Worm (Caenorhabditis elegans) whole organism, L4 larva: ENCODE data around the gene F20C5.5.
A peak's percentile ranks its signal among the peaks of the same experiment; 100 is the strongest.

Source experiments
- F26F4.8 ChIP-seq: fragments of 200-800 bp; sonication (Bioruptor generic); conservative IDR thresholded peaks from 2 replicates; pipeline ENCODE4 v1.3.6; 2022; ENCODE audit warnings: missing genetic modification characterization, missing compliant biosample characterization
- T20F7.1 ChIP-seq: fragments of 200-800 bp; sonication (Bioruptor generic); optimal IDR thresholded peaks from 2 replicates; lab custom pipeline; 2018; ENCODE audit warnings: mild to moderate bottlenecking, missing genetic modification characterization, missing compliant biosample characterization
- T26A8.4 ChIP-seq: fragments of 200-800 bp; sonication (Bioruptor generic); IDR thresholded peaks from 2 replicates; pipeline ENCODE4 v1.3.6; 2022; ENCODE audit warnings: missing genetic modification characterization, missing compliant biosample characterization
- Y105C5A.15 ChIP-seq: fragments of 200-800 bp; sonication (Bioruptor generic); IDR thresholded peaks from 2 replicates; pipeline ENCODE4 v1.3.6; 2022; ENCODE audit warnings: missing genetic modification characterization, missing compliant biosample characterization
- Y5F2A.4 ChIP-seq: fragments of 200-800 bp; sonication (Bioruptor generic); optimal IDR thresholded peaks from 2 replicates; lab custom pipeline; 2018; ENCODE audit warnings: mild to moderate bottlenecking, missing genetic modification characterization, missing compliant biosample characterization
- ama-1 ChIP-seq: fragments of 150-350 bp; optimal IDR thresholded peaks from 2 replicates; lab custom pipeline; 2014; ENCODE audit warnings: inconsistent platforms, mixed read lengths
- ceh-32 ChIP-seq: sonication (generic microtip); optimal IDR thresholded peaks from 2 replicates; lab custom pipeline; 2016; ENCODE audit warnings: mild to moderate bottlenecking, missing genetic modification characterization, missing compliant biosample characterization; ENCODE audit not compliant: poor library complexity
- ctbp-1 ChIP-seq: fragments of 200-800 bp; sonication (Bioruptor generic); IDR thresholded peaks from 2 replicates; pipeline ENCODE4 v1.3.6; 2022; ENCODE audit warnings: missing genetic modification reagents, missing genetic modification characterization, missing compliant biosample characterization
- daf-16 ChIP-seq, 3 experiments: sonication (generic microtip); optimal IDR thresholded peaks; 2 replicates each; lab custom pipeline; 2016 to 2017; ENCODE audit warnings: missing genetic modification characterization in 3 of 3, missing genetic modification reagents in 3 of 3, mild to moderate bottlenecking in 2 of 3, missing compliant biosample characterization in 2 of 3, missing biosample characterization in 1 of 3, moderate library complexity in 1 of 3
- dpl-1 ChIP-seq: fragments of 150-350 bp; optimal IDR thresholded peaks from 2 replicates; lab custom pipeline; 2014; ENCODE audit warnings: missing biosample characterization, missing genetic modification reagents, missing genetic modification characterization
- egl-27 ChIP-seq: sonication (generic microtip); optimal IDR thresholded peaks from 3 replicates; lab custom pipeline; 2017; ENCODE audit warnings: missing biosample characterization, missing genetic modification reagents, missing genetic modification characterization
- fkh-10 ChIP-seq: fragments of 150-350 bp; optimal IDR thresholded peaks from 2 replicates; lab custom pipeline; 2014; ENCODE audit warnings: missing biosample characterization, missing genetic modification reagents, missing genetic modification characterization
- fos-1 ChIP-seq: fragments of 150-350 bp; optimal IDR thresholded peaks from 2 replicates; lab custom pipeline; 2014; ENCODE audit warnings: missing biosample characterization, missing genetic modification characterization
- hif-1 ChIP-seq, 2 experiments: sonication (generic microtip); optimal IDR thresholded peaks; 2 replicates each; lab custom pipeline; 2016 to 2017; ENCODE audit warnings: missing compliant biosample characterization in 2 of 2, missing genetic modification characterization in 2 of 2, missing genetic modification reagents in 2 of 2, missing genotype in 2 of 2, mild to moderate bottlenecking in 1 of 2
- hlh-30 ChIP-seq: sonication (generic microtip); optimal IDR thresholded peaks from 2 replicates; lab custom pipeline; 2017; ENCODE audit warnings: antibody characterized with exemption, mild to moderate bottlenecking, missing genetic modification characterization, missing compliant biosample characterization; ENCODE audit not compliant: insufficient read depth
- hmg-1.1 ChIP-seq: fragments of 200-800 bp; sonication (Bioruptor generic); IDR thresholded peaks from 2 replicates; pipeline ENCODE4 v1.3.6; 2022; ENCODE audit warnings: missing genetic modification reagents, missing genetic modification characterization, missing compliant biosample characterization
- lim-7 ChIP-seq: fragments of 200-800 bp; sonication (Bioruptor generic); IDR thresholded peaks from 2 replicates; pipeline ENCODE4 v1.3.6; 2022; ENCODE audit warnings: missing genetic modification characterization, missing compliant biosample characterization
- lin-1 ChIP-seq: fragments of 200-800 bp; sonication (Bioruptor generic); IDR thresholded peaks from 2 replicates; pipeline ENCODE4 v1.3.6; 2022; ENCODE audit warnings: missing genetic modification reagents, missing genetic modification characterization, missing compliant biosample characterization
- lin-15B ChIP-seq: fragments of 150-350 bp; sonication (generic microtip); optimal IDR thresholded peaks from 3 replicates; lab custom pipeline; 2014; ENCODE audit warnings: missing biosample characterization, missing genetic modification characterization
- lin-39 ChIP-seq: fragments of 150-350 bp; optimal IDR thresholded peaks from 2 replicates; lab custom pipeline; 2014; ENCODE audit warnings: missing biosample characterization, missing genetic modification reagents, missing genetic modification characterization
- mdt-29 ChIP-seq: fragments of 200-800 bp; sonication (Bioruptor generic); IDR thresholded peaks from 2 replicates; pipeline ENCODE4 v1.3.6; 2022; ENCODE audit warnings: missing genetic modification reagents, missing genetic modification characterization, missing compliant biosample characterization
- mes-2 ChIP-seq: sonication (generic microtip); optimal IDR thresholded peaks from 2 replicates; lab custom pipeline; 2016; ENCODE audit warnings: missing genotype, mild to moderate bottlenecking, missing genetic modification characterization, missing compliant biosample characterization; ENCODE audit not compliant: poor library complexity, severe bottlenecking
- mxl-2 ChIP-seq: fragments of 200-800 bp; sonication (Bioruptor generic); conservative IDR thresholded peaks from 2 replicates; pipeline ENCODE4 v1.3.6; 2022; ENCODE audit warnings: missing genetic modification reagents, missing genetic modification characterization, missing compliant biosample characterization
- nhr-11 ChIP-seq: fragments of 150-350 bp; optimal IDR thresholded peaks from 2 replicates; lab custom pipeline; 2014; ENCODE audit warnings: missing biosample characterization, missing genetic modification characterization
- nhr-28 ChIP-seq: fragments of 150-350 bp; optimal IDR thresholded peaks from 2 replicates; lab custom pipeline; 2014; ENCODE audit warnings: missing biosample characterization, missing genetic modification characterization
- nhr-41 ChIP-seq: fragments of 200-800 bp; sonication (Bioruptor generic); IDR thresholded peaks from 2 replicates; pipeline ENCODE4 v1.3.6; 2022; ENCODE audit warnings: missing genetic modification reagents, missing genetic modification characterization, missing compliant biosample characterization
- nhr-42 ChIP-seq: fragments of 200-800 bp; sonication (Bioruptor generic); IDR thresholded peaks from 2 replicates; pipeline ENCODE4 v1.3.6; 2022; ENCODE audit warnings: missing genetic modification characterization, missing compliant biosample characterization
- nhr-77 ChIP-seq: fragments of 150-350 bp; optimal IDR thresholded peaks from 2 replicates; lab custom pipeline; 2014; ENCODE audit warnings: missing biosample characterization, missing genetic modification characterization
- pha-4 ChIP-seq, 2 experiments: fragments of 150-350 bp in 1 of 2; fragments of 200-800 bp in 1 of 2; sonication (Bioruptor generic) in 1 of 2; IDR thresholded peaks in 1 of 2; optimal IDR thresholded peaks in 1 of 2; 2 replicates each; pipeline versions ENCODE4 v1.3.6 to Lab custom; 2014 to 2022; ENCODE audit warnings: missing genetic modification characterization in 2 of 2, missing genetic modification reagents in 2 of 2, missing biosample characterization in 1 of 2, missing compliant biosample characterization in 1 of 2
- saeg-2 ChIP-seq: fragments of 200-800 bp; sonication (Bioruptor generic); IDR thresholded peaks from 2 replicates; pipeline ENCODE4 v1.3.6; 2022; ENCODE audit warnings: missing genetic modification reagents, missing genetic modification characterization, missing compliant biosample characterization
- sdz-12 ChIP-seq: fragments of 200-800 bp; sonication (Bioruptor generic); optimal IDR thresholded peaks from 2 replicates; lab custom pipeline; 2018; ENCODE audit warnings: mild to moderate bottlenecking, missing genetic modification characterization, missing compliant biosample characterization
- set-16 ChIP-seq: fragments of 200-800 bp; sonication (Bioruptor generic); IDR thresholded peaks from 2 replicates; pipeline ENCODE4 v1.3.6; 2022; ENCODE audit warnings: missing genetic modification reagents, missing genetic modification characterization, missing compliant biosample characterization
- snpc-1.2 ChIP-seq: fragments of 200-800 bp; sonication (Bioruptor generic); IDR thresholded peaks from 2 replicates; pipeline ENCODE4 v1.3.6; 2022; ENCODE audit warnings: missing genetic modification reagents, missing genetic modification characterization, missing compliant biosample characterization
- snpc-4 ChIP-seq: fragments of 150-350 bp; optimal IDR thresholded peaks from 2 replicates; lab custom pipeline; 2014; ENCODE audit warnings: missing biosample characterization, missing genetic modification characterization
- spr-3 ChIP-seq: fragments of 200-800 bp; sonication (Bioruptor generic); optimal IDR thresholded peaks from 2 replicates; lab custom pipeline; 2018; ENCODE audit warnings: mild to moderate bottlenecking, missing genetic modification characterization, missing compliant biosample characterization
- tag-97 ChIP-seq: fragments of 200-800 bp; sonication (Bioruptor generic); IDR thresholded peaks from 2 replicates; pipeline ENCODE4 v1.3.6; 2022; ENCODE audit warnings: missing genetic modification characterization, missing compliant biosample characterization
- zag-1 ChIP-seq: fragments of 150-350 bp; optimal IDR thresholded peaks from 2 replicates; lab custom pipeline; 2014; ENCODE audit warnings: missing biosample characterization, missing genetic modification characterization
- ztf-7 ChIP-seq: fragments of 150-350 bp; optimal IDR thresholded peaks from 2 replicates; lab custom pipeline; 2014; ENCODE audit warnings: missing biosample characterization, missing genetic modification characterization

The F20C5.5 gene

ce11 chrIV:8725345-8725744, 44.1 kb downstream of the F20C5.5 start, which contains the start of gene pgm-3 (continued):
- TF ChIP-seq hif-1 (tag; optimal IDR thresholded peaks at IDR 0.05; lab: Kevin White, UChicago) (no peak), dpl-1 (GFP tag; lab: Kevin White, UChicago) (no peak), mdt-29 (GFP tag; lab: Robert Waterston, UW) (no peak), egl-27 (tag; lab: Kevin White, UChicago) (no peak), ceh-32 (tag; lab: Kevin White, UChicago) (no peak), nhr-41 (GFP tag; lab: Robert Waterston, UW) (no peak), T20F7.1 (peak; percentile 84), ama-1 (lab: Kevin White, UChicago) (no peak), ctbp-1 (no peak), nhr-42 (GFP tag; lab: Robert Waterston, UW) (no peak), zag-1 (tag; lab: Kevin White, UChicago) (no peak)

ce11 chrIV:8724907-8725306, 44.5 kb downstream of the F20C5.5 start:
- TF ChIP-seq daf-16 (GFP tag; optimal IDR thresholded peaks at IDR 0.05; lab: Kevin White, UChicago) (no peak), daf-16 (tag; optimal IDR thresholded peaks at IDR 0.05; lab: Kevin White, UChicago) (no peak), lim-7 (GFP tag; lab: Robert Waterston, UW) (no peak), lin-1 (GFP tag; lab: Robert Waterston, UW) (no peak), ztf-7 (tag; lab: Kevin White, UChicago) (no peak), sdz-12 (GFP tag; lab: Kevin White, UChicago) (no peak), T26A8.4 (GFP tag; lab: Robert Waterston, UW) (no peak), nhr-42 (GFP tag; lab: Robert Waterston, UW) (no peak), T20F7.1 (no peak), Y105C5A.15 (no peak), hlh-30 (no peak), mes-2 (tag; lab: Kevin White, UChicago) (no peak)

DNA sequence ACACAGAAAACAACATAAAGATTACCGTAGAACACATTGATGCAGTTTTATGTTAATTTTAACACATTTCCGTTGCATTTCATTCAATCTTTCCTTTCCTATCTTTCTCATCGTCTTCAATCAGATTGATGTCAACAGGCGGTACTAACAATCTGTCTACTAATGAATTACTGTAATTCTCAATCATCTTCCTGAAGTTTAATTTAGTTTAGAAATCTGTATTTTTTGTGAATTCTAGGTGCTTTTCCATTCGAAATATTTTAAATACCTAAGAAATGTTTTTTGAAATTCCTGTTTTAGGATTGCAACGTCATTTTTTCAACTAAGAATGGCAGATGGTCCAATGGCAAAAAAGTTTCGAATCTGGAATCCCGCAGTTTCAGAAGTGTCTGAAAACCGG, 45.7 kb downstream of the F20C5.5 start, which contains the start of gene F21D5.9:
TSS of gene F21D5.9 (plus strand) at position 301 of the 400 bp plus-strand sequence.
- TF ChIP-seq lin-1 (GFP tag; lab: Robert Waterston, UW): no peak
- no peak for TF ChIP-seq Y5F2A.4 (GFP tag; lab: Kevin White, UChicago)

ce11 chrIV:8722801-8723200, 46.6 kb downstream of the F20C5.5 start:
- TF ChIP-seq lin-39 (tag; lab: Kevin White, UChicago) (no peak), nhr-11 (tag; lab: Kevin White, UChicago) (no peak), ztf-7 (tag; lab: Kevin White, UChicago) (no peak), pha-4 (GFP tag; IDR thresholded peaks at IDR 0.05; lab: Robert Waterston, UW) (no peak), pha-4 (tag; optimal IDR thresholded peaks at IDR 0.05; lab: Kevin White, UChicago) (no peak), daf-16 (GFP tag; optimal IDR thresholded peaks at IDR 0.05; lab: Kevin White, UChicago) (no peak), daf-16 (tag; optimal IDR thresholded peaks at IDR 0.05; lab: Kevin White, UChicago) (no peak), ama-1 (lab: Kevin White, UChicago) (no peak), spr-3 (GFP tag; lab: Kevin White, UChicago) (no peak), nhr-77 (tag; lab: Kevin White, UChicago) (no peak), set-16 (GFP tag; lab: Robert Waterston, UW) (no peak), nhr-28 (no peak)

ce11 chrIV:8718153-8718552, 51.3 kb downstream of the F20C5.5 start, which contains the start of gene H23L24.1:
Gene H23L24.1 (plus strand): TSS chrIV:8718453.
- TF ChIP-seq nhr-28 (no peak), snpc-1.2 (GFP tag; lab: Robert Waterston, UW) (no peak), hmg-1.1 (GFP tag; lab: Robert Waterston, UW) (no peak), saeg-2 (GFP tag; lab: Robert Waterston, UW) (no peak), lin-15B (no peak), snpc-4 (tag; lab: Kevin White, UChicago) (no peak), T26A8.4 (GFP tag; lab: Robert Waterston, UW) (no peak), mxl-2 (GFP tag; lab: Robert Waterston, UW) (no peak), ztf-7 (tag; lab: Kevin White, UChicago) (no peak), F26F4.8 (GFP tag; lab: Robert Waterston, UW) (no peak), ama-1 (lab: Kevin White, UChicago) (no peak), tag-97 (GFP tag; lab: Robert Waterston, UW) (no peak), daf-16 (GFP tag; optimal IDR thresholded peaks at IDR 0.05; lab: Kevin White, UChicago) (no peak), daf-16 (tag; optimal IDR thresholded peaks at IDR 0.05; lab: Kevin White, UChicago) (no peak), fos-1 (tag; lab: Kevin White, UChicago) (no peak), fkh-10 (GFP tag; lab: Kevin White, UChicago) (no peak)
- TF ChIP-seq, all 104 proteins: peak for 0
